Fruit fly (Drosophila melanogaster) Kc167 (cell line): ENCODE results near the gene CG7432.

Source experiments
- Myc ChIP-seq: fragments of >200 bp; optimal IDR thresholded peaks from 2 replicates; lab custom pipeline; 2017; ENCODE audit warnings: missing external identifiers
- Sin3A ChIP-seq: fragments of >200 bp; optimal IDR thresholded peaks from 2 replicates; lab custom pipeline; 2018; ENCODE audit warnings: missing external identifiers
- h ChIP-seq: fragments of >200 bp; optimal IDR thresholded peaks from 3 replicates; lab custom pipeline; 2018; ENCODE audit warnings: missing external identifiers
- insv ChIP-seq: fragments of >200 bp; optimal IDR thresholded peaks from 3 replicates; lab custom pipeline; 2018; ENCODE audit warnings: missing external identifiers
- psq ChIP-seq: fragments of >200 bp; optimal IDR thresholded peaks from 2 replicates; lab custom pipeline; 2017; ENCODE audit warnings: missing external identifiers
- ttk ChIP-seq: sonication (Bioruptor generic); optimal IDR thresholded peaks from 2 replicates; lab custom pipeline; 2017; ENCODE audit warnings: missing external identifiers

CG7432 gene

DNA sequence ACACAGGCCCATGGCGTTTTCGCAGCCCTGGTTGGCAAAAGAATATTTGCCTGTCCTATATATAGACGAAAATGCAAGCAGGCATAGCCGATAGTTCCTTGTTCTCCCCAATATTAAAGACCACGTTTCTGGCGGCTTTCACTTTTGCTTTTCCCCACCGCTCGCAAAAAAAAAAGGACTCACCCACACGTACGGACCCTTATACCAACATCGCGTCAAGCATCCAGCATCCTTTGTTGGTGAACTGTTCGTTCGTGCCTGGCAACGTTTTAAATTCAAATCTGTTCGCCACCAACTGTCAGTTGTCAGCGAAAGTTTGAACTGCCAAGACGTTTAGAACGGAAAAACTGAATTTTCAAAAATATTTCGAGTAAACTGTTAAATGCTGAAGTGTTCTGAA lies 5.4 kb upstream of the CG7432 start, which contains the start of gene ort:
Gene ort (plus strand): TSS at position 301 of the 400 bp plus-strand sequence.
- no peak for TF ChIP-seq ttk (lab: Kevin White, UChicago)
- TF ChIP-seq Myc (lab: Kevin White, UChicago) = no peak
- TF ChIP-seq h = no peak
- no peak for TF ChIP-seq insv (lab: Kevin White, UChicago)
- TF ChIP-seq Sin3A (lab: Kevin White, UChicago) = no peak
- TF ChIP-seq psq (lab: Kevin White, UChicago) = no peak

DNA sequence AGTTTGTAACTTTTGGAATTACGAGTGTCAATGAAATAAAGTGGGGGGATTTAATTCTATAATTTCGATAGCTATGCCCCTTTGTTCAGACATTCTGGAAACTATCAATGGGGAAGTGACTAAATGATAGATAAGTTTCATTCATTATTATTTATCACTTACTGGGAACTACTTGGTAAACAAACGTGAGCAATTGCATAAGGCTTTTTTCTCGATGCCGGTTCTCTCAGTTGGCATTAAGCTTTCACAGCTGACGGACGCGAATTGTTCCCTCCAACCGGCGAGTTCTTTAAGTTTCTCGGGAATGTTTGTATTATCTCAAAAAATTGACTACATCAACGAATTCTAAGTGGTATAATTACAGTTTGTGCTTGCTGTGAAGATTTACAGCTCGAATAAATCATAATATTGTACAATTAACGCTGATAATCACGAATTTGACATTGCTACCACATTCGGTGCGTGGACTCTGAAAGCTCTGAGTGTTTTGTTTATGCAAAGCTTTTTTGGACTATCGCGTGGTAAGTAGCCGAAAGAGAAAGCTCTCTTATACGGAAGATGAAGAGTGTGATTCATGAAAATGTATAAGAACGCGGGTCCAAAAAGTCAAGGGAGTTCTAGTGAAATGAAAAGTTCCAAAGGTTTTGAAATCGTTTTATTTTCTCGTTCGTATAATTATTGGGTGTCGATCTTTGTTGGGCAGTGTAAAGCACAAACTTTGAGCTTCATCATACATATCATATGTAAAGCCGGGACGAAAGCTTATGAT lies 6.6 kb downstream of the CG7432 start, which contains the start of gene Naam:
Gene Naam (plus strand): TSS at position 228 of the 769 bp plus-strand sequence.
- TF ChIP-seq Sin3A (lab: Kevin White, UChicago) (no peak), insv (lab: Kevin White, UChicago) (no peak), ttk (lab: Kevin White, UChicago) (no peak), h (no peak), psq (lab: Kevin White, UChicago) (no peak), Myc (lab: Kevin White, UChicago) (no peak)

DNA sequence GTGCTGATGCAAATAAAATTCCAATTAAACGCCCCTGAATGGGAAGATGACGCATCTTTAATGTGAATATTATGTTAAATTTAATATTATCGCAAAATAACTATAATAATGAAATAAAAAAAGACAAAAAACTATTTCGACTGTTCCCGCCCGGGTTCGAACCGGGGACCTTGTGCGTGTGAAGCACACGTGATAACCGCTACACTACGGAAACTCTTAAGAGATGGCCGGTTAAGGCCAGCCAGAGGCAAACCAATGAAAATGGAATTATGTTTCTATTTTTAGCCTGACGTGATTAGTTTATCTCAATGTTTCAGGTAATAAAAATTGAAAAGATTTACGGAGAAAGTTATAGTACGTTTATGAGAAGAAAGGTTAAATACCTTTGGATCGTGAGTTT lies 7.3 kb downstream of the CG7432 start:
- TF ChIP-seq h (no peak), insv (lab: Kevin White, UChicago) (no peak)

DNA sequence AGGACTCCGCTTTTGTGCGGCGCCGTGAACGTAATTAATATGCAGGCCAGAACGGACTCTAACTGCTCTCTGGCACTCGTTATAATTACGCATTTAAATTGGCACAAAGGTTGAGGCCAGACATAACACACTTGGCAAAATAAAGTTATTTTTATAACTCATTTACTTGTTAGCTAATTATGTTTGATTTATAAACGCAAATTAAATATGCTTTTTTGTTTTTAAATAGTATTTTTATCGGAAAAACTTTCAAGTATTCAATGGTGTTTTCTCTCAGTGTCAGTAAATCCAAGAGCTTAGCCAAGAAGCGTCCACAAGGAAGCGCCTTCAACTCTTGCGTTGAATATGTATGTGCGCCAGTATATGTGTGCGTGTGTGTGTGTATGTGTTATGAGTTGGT lies 8.1 kb downstream of the CG7432 start:
- TF ChIP-seq insv (lab: Kevin White, UChicago) (no peak), Myc (lab: Kevin White, UChicago) (no peak), h (no peak), ttk (lab: Kevin White, UChicago) (no peak), psq (lab: Kevin White, UChicago) (no peak), Sin3A (lab: Kevin White, UChicago) (no peak)

DNA sequence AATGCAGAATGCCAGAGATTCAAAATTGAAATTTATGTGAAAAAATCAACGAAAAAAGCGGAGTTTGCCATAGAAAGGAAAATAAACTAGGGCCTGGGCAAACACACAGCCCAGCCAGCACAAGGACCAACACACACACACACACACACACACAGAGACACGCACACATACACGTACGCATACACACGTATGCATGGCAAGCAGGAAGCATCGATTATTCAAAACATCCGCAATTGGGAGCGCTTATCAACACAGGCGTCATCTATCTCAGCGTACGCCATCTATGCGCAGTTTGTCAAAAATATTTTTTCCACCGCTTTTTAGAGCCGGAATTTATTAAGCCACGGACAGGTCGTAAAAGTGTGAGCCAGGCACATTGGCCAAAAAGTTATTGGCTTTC lies 15.0 kb downstream of the CG7432 start:
- no peak for TF ChIP-seq Myc (lab: Kevin White, UChicago)
- TF ChIP-seq ttk (lab: Kevin White, UChicago) = no peak
- TF ChIP-seq Sin3A (lab: Kevin White, UChicago) = no peak
- TF ChIP-seq h = no peak
- no peak for TF ChIP-seq insv (lab: Kevin White, UChicago)
- TF ChIP-seq psq (lab: Kevin White, UChicago) = no peak

DNA sequence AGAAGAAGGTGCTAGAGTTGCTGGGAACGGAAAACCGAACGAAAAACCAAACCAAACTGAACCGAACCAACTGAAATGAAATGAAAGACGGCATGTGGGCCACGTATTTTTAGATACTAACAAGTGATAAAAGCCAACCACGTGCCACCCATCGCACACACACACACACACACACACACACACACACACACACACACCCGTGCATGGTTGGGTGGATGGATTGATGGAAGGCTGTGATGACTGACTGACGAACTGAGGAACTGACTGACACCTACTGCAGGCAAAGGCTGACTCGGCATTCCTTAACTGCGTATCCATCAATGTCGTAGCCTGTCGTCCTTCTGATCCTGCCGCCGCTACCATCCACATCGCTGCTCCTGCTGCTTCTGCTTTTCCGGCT lies 17.6 kb downstream of the CG7432 start:
- TF ChIP-seq Sin3A (lab: Kevin White, UChicago) (no peak), insv (lab: Kevin White, UChicago) (no peak), ttk (lab: Kevin White, UChicago) (no peak), Myc (lab: Kevin White, UChicago) (no peak)

DNA sequence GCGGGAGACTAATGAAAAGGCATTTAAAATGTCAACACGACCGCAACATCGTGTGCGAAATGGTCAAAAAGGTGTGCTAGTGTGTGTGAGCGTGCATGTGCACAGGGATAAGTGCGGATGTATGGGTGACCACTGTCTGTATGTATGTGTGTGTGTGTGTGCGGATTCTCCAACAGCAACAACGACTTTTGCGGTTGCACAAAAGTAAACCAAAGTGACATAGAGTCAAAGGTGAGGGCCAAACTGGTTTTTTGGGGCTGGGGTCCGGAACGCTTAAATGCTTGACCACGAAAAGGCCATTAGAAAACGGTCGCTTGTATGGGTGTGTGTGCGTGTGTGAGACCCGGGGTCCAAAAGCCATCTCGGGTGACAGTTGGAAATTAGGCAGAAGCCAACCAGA lies 38.6 kb downstream of the CG7432 start:
- no peak for TF ChIP-seq ttk (lab: Kevin White, UChicago)
- no peak for TF ChIP-seq psq (lab: Kevin White, UChicago)
- TF ChIP-seq Sin3A (lab: Kevin White, UChicago) = no peak
- TF ChIP-seq Myc (lab: Kevin White, UChicago) = no peak
- no peak for TF ChIP-seq h
- TF ChIP-seq insv (lab: Kevin White, UChicago) = no peak

DNA sequence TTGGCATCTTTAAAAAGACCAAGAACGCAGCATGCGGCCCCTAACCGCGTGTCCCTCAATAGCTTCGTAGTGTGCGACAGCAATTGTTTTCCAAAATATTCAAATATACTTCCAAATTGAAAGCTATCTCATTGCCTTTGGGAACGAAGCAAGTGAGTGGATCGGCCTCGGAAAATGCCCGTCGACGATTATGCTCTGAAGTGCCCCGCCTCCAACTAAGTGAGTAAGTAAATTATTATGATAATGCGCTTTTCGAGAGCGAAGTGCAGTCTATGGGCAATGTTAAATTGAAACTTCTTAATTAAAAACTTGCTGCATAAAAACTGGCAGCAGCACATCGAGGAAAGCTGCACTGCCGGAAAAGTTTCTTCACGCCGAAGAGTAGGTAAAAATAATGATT lies 51.0 kb downstream of the CG7432 start, which contains the start of gene CG34286:
Gene CG34286 (minus strand): TSS at position 101 of the 400 bp plus-strand sequence.
- no peak for TF ChIP-seq Myc (lab: Kevin White, UChicago)
- TF ChIP-seq ttk (lab: Kevin White, UChicago) = no peak
- TF ChIP-seq psq (lab: Kevin White, UChicago) = no peak
- no peak for TF ChIP-seq Sin3A (lab: Kevin White, UChicago)
- no peak for TF ChIP-seq insv (lab: Kevin White, UChicago)
- TF ChIP-seq h = no peak
